Worm (Caenorhabditis elegans) whole organism, midembryonic: ENCODE measurements around the gene W10D9.1.

Source experiments
- T22C8.4 ChIP-seq: fragments of 200-800 bp; sonication (Bioruptor generic); IDR thresholded peaks from 2 replicates; pipeline ENCODE4 v1.3.6; 2022; ENCODE audit warnings: missing genetic modification characterization, missing compliant biosample characterization
- cog-1 ChIP-seq: sonication (generic microtip); optimal IDR thresholded peaks from 2 replicates; lab custom pipeline; 2016; ENCODE audit warnings: missing genetic modification characterization, missing compliant biosample characterization
- klf-2 ChIP-seq: fragments of 200-800 bp; sonication (Bioruptor generic); conservative IDR thresholded peaks from 2 replicates; pipeline ENCODE4 v1.3.6; 2022; ENCODE audit warnings: missing genetic modification reagents, missing genetic modification characterization, missing compliant biosample characterization
- med-1 ChIP-seq: sonication (generic microtip); optimal IDR thresholded peaks from 2 replicates; lab custom pipeline; 2017; ENCODE audit warnings: missing genetic modification characterization, mild to moderate bottlenecking, missing compliant biosample characterization, antibody characterized with exemption, missing genetic modification reagents; ENCODE audit not compliant: insufficient read depth
- tab-1 ChIP-seq: fragments of 200-800 bp; sonication (Bioruptor generic); IDR thresholded peaks from 2 replicates; pipeline ENCODE4 v1.3.6; 2022; ENCODE audit warnings: missing genetic modification characterization, missing compliant biosample characterization
- ztf-23 ChIP-seq: fragments of 200-800 bp; sonication (Bioruptor generic); IDR thresholded peaks from 2 replicates; pipeline ENCODE4 v1.3.6; 2022; ENCODE audit warnings: missing genetic modification reagents, missing genetic modification characterization, missing compliant biosample characterization
- ztf-29 ChIP-seq: fragments of 200-800 bp; sonication (Bioruptor generic); IDR thresholded peaks from 2 replicates; pipeline ENCODE4 v1.3.6; 2022; ENCODE audit warnings: missing genetic modification reagents, missing genetic modification characterization, missing compliant biosample characterization

ce11 chrII:475312-475711, 20.6 kb downstream of the W10D9.1 start:
- TF ChIP-seq T22C8.4 (GFP tag; lab: Robert Waterston, UW) = no peak
- no peak for TF ChIP-seq tab-1 (GFP tag; lab: Robert Waterston, UW)
- no peak for TF ChIP-seq ztf-23 (GFP tag; lab: Robert Waterston, UW)
- TF ChIP-seq ztf-29 (GFP tag; lab: Robert Waterston, UW) = no peak
- no peak for TF ChIP-seq med-1 (GFP tag; lab: Kevin White, UChicago)
- no peak for TF ChIP-seq klf-2 (GFP tag; lab: Robert Waterston, UW)
- TF ChIP-seq cog-1 (tag; lab: Kevin White, UChicago) = no peak
